Worm (Caenorhabditis elegans) whole organism, L2 larva: ENCODE data around the gene cal-2.
A peak's percentile ranks its signal among the peaks of the same experiment; 100 is the strongest.

Experiments
- C34F6.9 ChIP-seq: fragments of 150-350 bp; optimal IDR thresholded peaks from 2 replicates; lab custom pipeline; 2014; ENCODE audit warnings: missing biosample characterization, missing genetic modification characterization
- F13H6.1 ChIP-seq: sonication (generic microtip); optimal IDR thresholded peaks from 2 replicates; lab custom pipeline; 2016; ENCODE audit warnings: missing genetic modification characterization, missing compliant biosample characterization
- R02D3.7 ChIP-seq: fragments of 150-350 bp; optimal IDR thresholded peaks from 2 replicates; lab custom pipeline; 2014; ENCODE audit warnings: missing biosample characterization, missing genetic modification characterization
- Y55F3AM.14 ChIP-seq: fragments of 200-800 bp; sonication (Bioruptor generic); optimal IDR thresholded peaks from 2 replicates; lab custom pipeline; 2018; ENCODE audit warnings: mild to moderate bottlenecking, missing genetic modification characterization, missing compliant biosample characterization
- ZK546.5 ChIP-seq: sonication (generic microtip); optimal IDR thresholded peaks from 2 replicates; lab custom pipeline; 2017; ENCODE audit warnings: missing biosample characterization, missing genetic modification characterization
- alr-1 ChIP-seq: fragments of 150-350 bp; optimal IDR thresholded peaks from 2 replicates; lab custom pipeline; 2014; ENCODE audit warnings: missing biosample characterization, missing genetic modification characterization
- aly-2 ChIP-seq: fragments of 150-350 bp; optimal IDR thresholded peaks from 2 replicates; lab custom pipeline; 2014; ENCODE audit warnings: missing biosample characterization, missing genetic modification characterization
- ama-1 ChIP-seq: fragments of 150-350 bp; optimal IDR thresholded peaks from 2 replicates; lab custom pipeline; 2018; ENCODE audit warnings: inconsistent platforms
- blmp-1 ChIP-seq: sonication (generic microtip); optimal IDR thresholded peaks from 2 replicates; lab custom pipeline; 2017; ENCODE audit warnings: missing genetic modification characterization, mild to moderate bottlenecking, missing compliant biosample characterization, antibody characterized with exemption, moderate library complexity; ENCODE audit not compliant: insufficient read depth
- ceh-16 ChIP-seq: fragments of 150-350 bp; optimal IDR thresholded peaks from 2 replicates; lab custom pipeline; 2014; ENCODE audit warnings: missing biosample characterization, missing genetic modification characterization
- ceh-82 ChIP-seq: fragments of 150-350 bp; optimal IDR thresholded peaks from 2 replicates; lab custom pipeline; 2014; ENCODE audit warnings: missing biosample characterization, missing genetic modification characterization
- crh-2 ChIP-seq: sonication (generic microtip); optimal IDR thresholded peaks from 2 replicates; lab custom pipeline; 2017; ENCODE audit warnings: missing biosample characterization, missing genetic modification characterization
- dmd-4 ChIP-seq: sonication (generic microtip); optimal IDR thresholded peaks from 2 replicates; lab custom pipeline; 2017; ENCODE audit warnings: missing biosample characterization, missing genetic modification characterization
- egl-27 ChIP-seq: sonication (generic microtip); optimal IDR thresholded peaks from 3 replicates; lab custom pipeline; 2017; ENCODE audit warnings: missing biosample characterization, missing genetic modification reagents, missing genetic modification characterization
- elt-1 ChIP-seq: fragments of 150-350 bp; optimal IDR thresholded peaks from 2 replicates; lab custom pipeline; 2014; ENCODE audit warnings: missing biosample characterization, missing genetic modification characterization
- fos-1 ChIP-seq: fragments of 150-350 bp; optimal IDR thresholded peaks from 2 replicates; lab custom pipeline; 2014; ENCODE audit warnings: missing biosample characterization, missing genetic modification characterization
- gmeb-1 ChIP-seq: fragments of 150-350 bp; optimal IDR thresholded peaks from 2 replicates; lab custom pipeline; 2014; ENCODE audit warnings: missing biosample characterization, missing genetic modification characterization
- lin-11 ChIP-seq: fragments of 150-350 bp; sonication (generic microtip); optimal IDR thresholded peaks from 2 replicates; lab custom pipeline; 2014; ENCODE audit warnings: missing biosample characterization, missing genetic modification characterization, inconsistent platforms, mixed read lengths
- lin-13 ChIP-seq: fragments of 150-350 bp; optimal IDR thresholded peaks from 2 replicates; lab custom pipeline; 2014; ENCODE audit warnings: missing biosample characterization, missing genetic modification reagents, missing genetic modification characterization
- lsy-2 ChIP-seq, 2 experiments: fragments of 150-350 bp in 1 of 2; sonication (generic microtip) in 1 of 2; optimal IDR thresholded peaks; 2 replicates each; lab custom pipeline; 2014 to 2017; ENCODE audit warnings: missing biosample characterization in 2 of 2, missing genetic modification characterization in 2 of 2
- mbf-1 ChIP-seq: sonication (generic microtip); optimal IDR thresholded peaks from 2 replicates; lab custom pipeline; 2017; ENCODE audit warnings: missing biosample characterization, missing genetic modification characterization
- mdl-1 ChIP-seq, 2 experiments: fragments of 150-350 bp in 1 of 2; sonication (generic microtip) in 1 of 2; optimal IDR thresholded peaks; 2 replicates each; lab custom pipeline; 2017; ENCODE audit warnings: missing biosample characterization in 2 of 2, missing genetic modification characterization in 2 of 2
- nhr-10 ChIP-seq: sonication (generic microtip); optimal IDR thresholded peaks from 2 replicates; lab custom pipeline; 2017; ENCODE audit warnings: missing biosample characterization, missing genetic modification characterization
- nhr-11 ChIP-seq: fragments of 150-350 bp; optimal IDR thresholded peaks from 2 replicates; lab custom pipeline; 2014; ENCODE audit warnings: missing biosample characterization, missing genetic modification characterization
- nhr-12 ChIP-seq: fragments of 150-350 bp; optimal IDR thresholded peaks from 2 replicates; lab custom pipeline; 2014; ENCODE audit warnings: missing biosample characterization, missing genetic modification characterization
- nhr-129 ChIP-seq: fragments of 150-350 bp; optimal IDR thresholded peaks from 2 replicates; lab custom pipeline; 2014; ENCODE audit warnings: missing biosample characterization, missing genetic modification characterization
- nhr-21 ChIP-seq: fragments of 150-350 bp; optimal IDR thresholded peaks from 2 replicates; lab custom pipeline; 2014; ENCODE audit warnings: missing biosample characterization, missing genetic modification characterization
- nhr-23 ChIP-seq: fragments of 150-350 bp; optimal IDR thresholded peaks from 2 replicates; lab custom pipeline; 2014; ENCODE audit warnings: missing biosample characterization, missing genetic modification reagents, missing genetic modification characterization
- nhr-237 ChIP-seq: fragments of 150-350 bp; optimal IDR thresholded peaks from 2 replicates; lab custom pipeline; 2014; ENCODE audit warnings: missing biosample characterization, missing genetic modification characterization
- nhr-77 ChIP-seq: fragments of 150-350 bp; optimal IDR thresholded peaks from 2 replicates; lab custom pipeline; 2014; ENCODE audit warnings: missing biosample characterization, missing genetic modification characterization
- peb-1 ChIP-seq: fragments of 150-350 bp; optimal IDR thresholded peaks from 2 replicates; lab custom pipeline; 2014; ENCODE audit warnings: missing biosample characterization, missing genetic modification characterization
- sem-4 ChIP-seq: fragments of 150-350 bp; optimal IDR thresholded peaks from 2 replicates; lab custom pipeline; 2014; ENCODE audit warnings: missing biosample characterization, missing genetic modification reagents, missing genetic modification characterization
- skn-1 ChIP-seq: sonication (generic microtip); optimal IDR thresholded peaks from 2 replicates; lab custom pipeline; 2017; ENCODE audit warnings: missing biosample characterization, missing genetic modification characterization
- sma-3 ChIP-seq: sonication (generic microtip); optimal IDR thresholded peaks from 2 replicates; lab custom pipeline; 2016; ENCODE audit warnings: missing genetic modification reagents, missing genetic modification characterization, missing compliant biosample characterization
- sma-9 ChIP-seq, 2 experiments: fragments of 150-350 bp in 1 of 2; sonication (generic microtip) in 1 of 2; optimal IDR thresholded peaks; 2 replicates each; lab custom pipeline; 2014 to 2016; ENCODE audit warnings: missing genetic modification characterization in 2 of 2, mild to moderate bottlenecking in 1 of 2, missing biosample characterization in 1 of 2, missing compliant biosample characterization in 1 of 2, missing genetic modification reagents in 1 of 2, moderate library complexity in 1 of 2
- unc-39 ChIP-seq: fragments of 150-350 bp; optimal IDR thresholded peaks from 2 replicates; lab custom pipeline; 2014; ENCODE audit warnings: missing biosample characterization, missing genetic modification characterization
- unc-55 ChIP-seq: fragments of 150-350 bp; sonication (generic microtip); optimal IDR thresholded peaks from 3 replicates; lab custom pipeline; 2014; ENCODE audit warnings: missing biosample characterization, missing genetic modification reagents, missing genetic modification characterization
- unc-62 ChIP-seq: fragments of 150-350 bp; optimal IDR thresholded peaks from 2 replicates; lab custom pipeline; 2014; ENCODE audit warnings: missing biosample characterization, missing genetic modification reagents, missing genetic modification characterization
- zag-1 ChIP-seq: fragments of 150-350 bp; optimal IDR thresholded peaks from 2 replicates; lab custom pipeline; 2014; ENCODE audit warnings: missing biosample characterization, missing genetic modification characterization
- ztf-1 ChIP-seq: fragments of 200-800 bp; sonication (Bioruptor generic); conservative IDR thresholded peaks from 2 replicates; pipeline ENCODE4 v1.3.6; 2022; ENCODE audit warnings: missing genetic modification characterization, missing compliant biosample characterization
- ztf-4 ChIP-seq: fragments of 150-350 bp; optimal IDR thresholded peaks from 2 replicates; lab custom pipeline; 2014; ENCODE audit warnings: missing biosample characterization, missing genetic modification characterization

Gene cal-2

ce11 chrII:8948640-8949039 lies 11.9 kb upstream of the cal-2 start:
- TF ChIP-seq unc-39 (no peak), zag-1 (tag; lab: Kevin White, UChicago) (no peak), dmd-4 (tag; lab: Kevin White, UChicago) (no peak), nhr-12 (tag; lab: Kevin White, UChicago) (no peak), nhr-10 (tag; lab: Kevin White, UChicago) (no peak), Y55F3AM.14 (GFP tag; lab: Kevin White, UChicago) (no peak), ceh-16 (tag; lab: Kevin White, UChicago) (no peak), lsy-2 (tag; optimal IDR thresholded peaks at IDR 0.05; lab: Kevin White, UChicago) (no peak), unc-55 (GFP tag; lab: Kevin White, UChicago) (no peak), F13H6.1 (tag; lab: Kevin White, UChicago) (no peak), nhr-21 (no peak), unc-62 (GFP tag; lab: Kevin White, UChicago) (no peak), sem-4 (tag; lab: Kevin White, UChicago) (no peak), ztf-1 (GFP tag; lab: Robert Waterston, UW) (no peak), nhr-77 (tag; lab: Kevin White, UChicago) (no peak), ztf-4 (no peak), nhr-23 (tag; lab: Kevin White, UChicago) (no peak)
- TF ChIP-seq, all 48 proteins: peak for 0

- no peak for TF ChIP-seq aly-2 (tag; lab: Kevin White, UChicago)
- TF ChIP-seq gmeb-1 (tag; lab: Kevin White, UChicago): no peak
- TF ChIP-seq nhr-237 (tag; lab: Kevin White, UChicago): no peak
- no peak for TF ChIP-seq mbf-1 (tag; lab: Kevin White, UChicago)
- TF ChIP-seq ztf-4: no peak
- no peak for TF ChIP-seq skn-1 (tag; lab: Kevin White, UChicago)
- no peak for TF ChIP-seq fos-1 (tag; lab: Kevin White, UChicago)
- no peak for TF ChIP-seq sma-3 (GFP tag; lab: Kevin White, UChicago)
- TF ChIP-seq lin-11 (tag; lab: Kevin White, UChicago): no peak
- TF ChIP-seq dmd-4 (tag; lab: Kevin White, UChicago): no peak
- TF ChIP-seq zag-1 (tag; lab: Kevin White, UChicago): no peak
- no peak for TF ChIP-seq R02D3.7 (tag; lab: Kevin White, UChicago)
- no peak for TF ChIP-seq ZK546.5 (tag; lab: Kevin White, UChicago)
These were observed 9.2 kb upstream of the cal-2 start for ce11 chrII:8951270-8951669.

- no peak for TF ChIP-seq nhr-129 (tag; lab: Kevin White, UChicago)
- TF ChIP-seq elt-1 (tag; lab: Kevin White, UChicago): peak; percentile 22
- TF ChIP-seq, all 48 proteins: peak for 1
These were observed 6.8 kb upstream of the cal-2 start for ce11 chrII:8953703-8954102.

- no peak for TF ChIP-seq nhr-10 (tag; lab: Kevin White, UChicago)
- TF ChIP-seq nhr-23 (tag; lab: Kevin White, UChicago): no peak
- no peak for TF ChIP-seq egl-27 (tag; lab: Kevin White, UChicago)
- no peak for TF ChIP-seq C34F6.9 (tag; lab: Kevin White, UChicago)
- no peak for TF ChIP-seq ama-1 (lab: Kevin White, UChicago)
- TF ChIP-seq zag-1 (tag; lab: Kevin White, UChicago): no peak
- TF ChIP-seq elt-1 (tag; lab: Kevin White, UChicago): no peak
- TF ChIP-seq ceh-82 (tag; lab: Kevin White, UChicago): no peak
- no peak for TF ChIP-seq sma-3 (GFP tag; lab: Kevin White, UChicago)
- no peak for TF ChIP-seq blmp-1 (tag; lab: Kevin White, UChicago)
- TF ChIP-seq ceh-16 (tag; lab: Kevin White, UChicago): no peak
These were observed 3.6 kb upstream of the cal-2 start for ce11 chrII:8956896-8957295.

ce11 chrII:8959081-8959480 lies 1.4 kb upstream of the cal-2 start:
- no peak for TF ChIP-seq crh-2 (tag; lab: Kevin White, UChicago)
- peak; percentile 22 for TF ChIP-seq C34F6.9 (tag; lab: Kevin White, UChicago)
- no peak for TF ChIP-seq aly-2 (tag; lab: Kevin White, UChicago)
- TF ChIP-seq dmd-4 (tag; lab: Kevin White, UChicago): no peak
- no peak for TF ChIP-seq mbf-1 (tag; lab: Kevin White, UChicago)
- no peak for TF ChIP-seq fos-1 (tag; lab: Kevin White, UChicago)
- no peak for TF ChIP-seq unc-55 (GFP tag; lab: Kevin White, UChicago)
- no peak for TF ChIP-seq peb-1 (tag; lab: Kevin White, UChicago)
- no peak for TF ChIP-seq nhr-11 (tag; lab: Kevin White, UChicago)
- no peak for TF ChIP-seq blmp-1 (tag; lab: Kevin White, UChicago)
- no peak for TF ChIP-seq elt-1 (tag; lab: Kevin White, UChicago)
- TF ChIP-seq ceh-82 (tag; lab: Kevin White, UChicago): no peak
- TF ChIP-seq nhr-129 (tag; lab: Kevin White, UChicago): peak; percentile 77
- no peak for TF ChIP-seq alr-1 (tag; lab: Kevin White, UChicago)
- TF ChIP-seq lin-13: no peak
- TF ChIP-seq ama-1 (lab: Kevin White, UChicago): peak; percentile 4
- no peak for TF ChIP-seq unc-39
- TF ChIP-seq mdl-1 (tag; optimal IDR thresholded peaks at IDR 0.05; lab: Kevin White, UChicago): no peak
- TF ChIP-seq Y55F3AM.14 (GFP tag; lab: Kevin White, UChicago): no peak
- no peak for TF ChIP-seq zag-1 (tag; lab: Kevin White, UChicago)
- peak; percentile 65 for TF ChIP-seq F13H6.1 (tag; lab: Kevin White, UChicago)
- TF ChIP-seq lsy-2 (tag; optimal IDR thresholded peaks at IDR 0.05; lab: Kevin White, UChicago): peak in 1 of 2 experiments; percentile 20
- TF ChIP-seq sma-9 (GFP tag; optimal IDR thresholded peaks at IDR 0.05; lab: Kevin White, UChicago): peak; percentile 61
- no peak for TF ChIP-seq sma-9 (tag; optimal IDR thresholded peaks at IDR 0.05; lab: Kevin White, UChicago)
- no peak for TF ChIP-seq nhr-77 (tag; lab: Kevin White, UChicago)
- no peak for TF ChIP-seq egl-27 (tag; lab: Kevin White, UChicago)
- TF ChIP-seq nhr-23 (tag; lab: Kevin White, UChicago): no peak
- no peak for TF ChIP-seq ztf-1 (GFP tag; lab: Robert Waterston, UW)
- no peak for TF ChIP-seq unc-62 (GFP tag; lab: Kevin White, UChicago)
